Worm (Caenorhabditis elegans): ENCODE measurements around the gene odr-7.

Gene odr-7

DNA sequence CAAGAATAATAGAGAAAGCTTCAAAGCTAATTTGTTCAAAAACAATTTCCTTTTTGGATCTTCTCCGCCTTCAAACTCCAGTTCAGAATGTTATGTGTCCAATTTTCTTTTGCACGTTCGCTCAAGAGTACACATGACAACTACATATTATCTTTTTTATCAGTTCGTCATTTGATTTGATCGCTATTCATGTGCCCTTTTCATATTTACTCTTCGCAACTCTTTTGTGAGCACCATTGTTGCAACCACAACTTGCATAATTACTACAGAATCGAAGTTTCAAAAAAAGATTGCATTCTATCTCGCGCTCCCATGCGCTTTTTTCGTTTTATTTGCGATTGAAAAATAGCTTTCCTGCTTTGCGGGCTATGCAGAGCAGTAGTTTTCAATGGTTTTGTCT, 26.2 kb downstream of the odr-7 start:
- TF ChIP-seq tbx-8 (GFP tag; optimal IDR thresholded peaks at IDR 0.05) (no peak), hlh-1 (tag; optimal IDR thresholded peaks at IDR 0.05) (no peak), ham-2 (GFP tag; optimal IDR thresholded peaks at IDR 0.05) (no peak), sem-2 (GFP tag; optimal IDR thresholded peaks at IDR 0.05) (no peak), nhr-76 (tag; optimal IDR thresholded peaks at IDR 0.05) (no peak), nhr-237 (tag; optimal IDR thresholded peaks at IDR 0.05) (no peak), unc-39 (tag; optimal IDR thresholded peaks at IDR 0.05) (no peak), pha-4 (tag; optimal IDR thresholded peaks at IDR 0.05) (no peak), bed-3 (GFP tag; optimal IDR thresholded peaks at IDR 0.05) (no peak), nhr-12 (tag; optimal IDR thresholded peaks at IDR 0.05) (no peak), lsy-2 (tag; optimal IDR thresholded peaks at IDR 0.05) (no peak), mep-1 (tag; optimal IDR thresholded peaks at IDR 0.05) (no peak), zip-8 (tag; optimal IDR thresholded peaks at IDR 0.05) (no peak), unc-62 (GFP tag; optimal IDR thresholded peaks at IDR 0.05) (no peak), elt-1 (tag; optimal IDR thresholded peaks at IDR 0.05; ENCODE audit: borderline replicate concordance, insufficient read depth) (no peak)

ce11 chrX:12434086-12434485, 27.4 kb downstream of the odr-7 start, which contains the start of gene tsct-1:
Gene tsct-1, plus strand, starts transcription at chrX:12434097.
- TF ChIP-seq elt-1 (tag; optimal IDR thresholded peaks at IDR 0.05; ENCODE audit: borderline replicate concordance, insufficient read depth) (no peak), bed-3 (GFP tag; optimal IDR thresholded peaks at IDR 0.05) (no peak), nhr-12 (tag; optimal IDR thresholded peaks at IDR 0.05) (no peak), flh-1 (GFP tag; optimal IDR thresholded peaks at IDR 0.05) (no peak), nhr-237 (tag; optimal IDR thresholded peaks at IDR 0.05) (no peak), lin-32 (GFP tag; optimal IDR thresholded peaks at IDR 0.05) (no peak), nhr-2 (tag; optimal IDR thresholded peaks at IDR 0.05) (no peak), mep-1 (tag; optimal IDR thresholded peaks at IDR 0.05) (no peak), lin-13 (tag; optimal IDR thresholded peaks at IDR 0.05) (no peak), mls-2 (tag; optimal IDR thresholded peaks at IDR 0.05) (no peak), elt-3 (tag; optimal IDR thresholded peaks at IDR 0.05) (no peak), sem-2 (GFP tag; optimal IDR thresholded peaks at IDR 0.05) (no peak)

ce11 chrX:12430309-12430708, 31.1 kb downstream of the odr-7 start, which contains the start of gene med-1:
Gene med-1, plus strand, starts transcription at chrX:12430609.
- no peak for TF ChIP-seq mep-1 (tag; optimal IDR thresholded peaks at IDR 0.05)
- TF ChIP-seq nhr-2 (tag; optimal IDR thresholded peaks at IDR 0.05) = no peak
- TF ChIP-seq lin-13 (tag; optimal IDR thresholded peaks at IDR 0.05) = no peak
- no peak for TF ChIP-seq ces-1 (GFP tag; optimal IDR thresholded peaks at IDR 0.05)
- no peak for TF ChIP-seq ham-2 (GFP tag; optimal IDR thresholded peaks at IDR 0.05)
- TF ChIP-seq nhr-28 (tag; optimal IDR thresholded peaks at IDR 0.05) = no peak
- no peak for TF ChIP-seq nhr-12 (tag; optimal IDR thresholded peaks at IDR 0.05)
- TF ChIP-seq zip-8 (tag; optimal IDR thresholded peaks at IDR 0.05) = no peak
- TF ChIP-seq tbx-8 (GFP tag; optimal IDR thresholded peaks at IDR 0.05) = no peak
- TF ChIP-seq elt-1 (tag; optimal IDR thresholded peaks at IDR 0.05; ENCODE audit: borderline replicate concordance, insufficient read depth) = no peak
- no peak for TF ChIP-seq drap-1 (GFP tag; optimal IDR thresholded peaks at IDR 0.05)
- TF ChIP-seq ceh-83 (GFP tag; optimal IDR thresholded peaks at IDR 0.05) = no peak
- TF ChIP-seq pha-4 (tag; optimal IDR thresholded peaks at IDR 0.05) = no peak
- no peak for TF ChIP-seq sptf-1 (tag; optimal IDR thresholded peaks at IDR 0.05)
- TF ChIP-seq lin-32 (GFP tag; optimal IDR thresholded peaks at IDR 0.05) = no peak
- no peak for TF ChIP-seq unc-62 (GFP tag; optimal IDR thresholded peaks at IDR 0.05)
- no peak for TF ChIP-seq lsy-2 (tag; optimal IDR thresholded peaks at IDR 0.05)
- TF ChIP-seq M03D4.4 (tag; optimal IDR thresholded peaks at IDR 0.05) = no peak
- no peak for TF ChIP-seq cnd-1 (tag; optimal IDR thresholded peaks at IDR 0.05)
- TF ChIP-seq sem-2 (GFP tag; optimal IDR thresholded peaks at IDR 0.05) = no peak

DNA sequence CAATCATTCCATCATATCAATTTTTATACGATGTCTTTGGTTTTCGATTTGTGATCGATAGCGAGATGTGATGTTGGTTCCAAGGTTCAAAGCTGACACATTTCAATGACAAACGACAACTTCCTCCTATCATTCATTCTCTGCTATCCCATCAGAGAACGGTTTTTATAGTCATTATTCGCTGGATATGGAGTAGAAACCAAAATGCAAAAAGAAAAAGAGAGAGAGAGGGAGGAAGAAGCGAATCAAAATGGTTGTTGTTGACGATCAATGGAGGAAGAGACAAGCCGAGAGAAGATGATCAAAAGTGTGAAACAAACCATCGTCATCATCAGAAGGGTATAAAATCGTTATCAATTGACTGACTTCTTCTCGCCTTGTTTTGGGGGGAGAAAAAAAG, 36.0 kb downstream of the odr-7 start, which contains the start of gene T24D3.2:
Gene T24D3.2, plus strand, starts transcription at position 304 of the 400 bp plus-strand sequence.
- TF ChIP-seq unc-62 (GFP tag; optimal IDR thresholded peaks at IDR 0.05) = peak; percentile 1
- TF ChIP-seq ztf-11 (tag; optimal IDR thresholded peaks at IDR 0.05) = no peak
- no peak for TF ChIP-seq ceh-43 (GFP tag; optimal IDR thresholded peaks at IDR 0.05)
- no peak for TF ChIP-seq nhr-76 (tag; optimal IDR thresholded peaks at IDR 0.05)
- no peak for TF ChIP-seq drap-1 (GFP tag; optimal IDR thresholded peaks at IDR 0.05)

DNA sequence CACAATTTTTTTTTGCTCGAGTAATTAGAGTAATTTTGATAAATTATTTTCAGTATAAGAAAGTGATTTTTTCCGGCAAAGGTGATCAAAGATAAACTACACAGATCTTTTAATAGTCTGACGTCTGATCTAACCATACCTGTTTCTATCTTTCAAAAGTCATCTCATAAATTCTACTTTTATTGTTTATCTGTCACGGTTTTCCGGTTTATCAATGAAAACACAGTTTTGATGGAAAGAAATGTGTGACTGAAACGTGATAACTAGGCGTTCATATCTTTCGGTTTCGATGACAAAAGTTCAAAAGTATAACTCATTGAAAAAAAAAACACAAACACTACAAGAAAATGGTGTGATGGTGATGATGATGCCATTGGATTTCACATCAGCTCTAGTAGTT, 38.9 kb downstream of the odr-7 start:
- TF ChIP-seq nhr-2 (tag; optimal IDR thresholded peaks at IDR 0.05) (no peak), mls-2 (tag; optimal IDR thresholded peaks at IDR 0.05) (no peak), nhr-237 (tag; optimal IDR thresholded peaks at IDR 0.05) (no peak)

Measured in whole organism, mixed stage, embryonic.